Worm (Caenorhabditis elegans): ENCODE data around the gene Y7A5A.8.

Y7A5A.8 gene

DNA sequence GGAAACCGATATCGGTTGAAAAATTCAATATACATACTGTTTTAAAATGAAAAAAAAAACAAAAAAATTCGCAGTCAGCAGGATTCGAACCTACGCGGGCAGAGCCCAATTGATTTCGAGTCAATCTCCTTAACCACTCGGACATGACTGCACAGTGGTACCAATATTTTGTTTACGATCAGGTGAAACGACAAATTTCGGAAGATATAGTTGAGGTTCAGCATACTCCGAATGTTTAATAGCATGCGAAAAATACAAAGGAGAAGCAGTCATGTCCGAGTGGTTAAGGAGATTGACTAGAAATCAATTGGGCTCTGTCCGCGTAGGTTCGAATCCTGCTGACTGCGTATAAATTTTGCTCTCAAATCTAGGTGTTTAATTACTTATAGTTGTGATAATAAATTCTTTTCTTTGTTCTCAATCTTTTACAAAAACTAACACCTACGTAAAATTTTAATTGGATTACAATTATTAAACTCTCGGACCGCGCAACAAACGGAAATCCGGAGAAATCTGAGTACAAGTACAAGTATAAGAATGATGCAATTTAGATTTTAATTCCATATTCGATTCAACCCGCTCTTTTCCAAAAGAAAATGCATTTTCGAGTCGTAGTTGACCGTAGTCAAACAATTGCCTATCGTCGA lies 48.9 kb upstream of the Y7A5A.8 start, which contains the start of gene Y7A5A.13 (continued):
- no peak for TF ChIP-seq unc-62 (GFP tag; optimal IDR thresholded peaks at IDR 0.05 in 1 of 2)
- no peak for TF ChIP-seq unc-62 (tag; optimal IDR thresholded peaks at IDR 0.05)
- TF ChIP-seq mes-2 (tag; optimal IDR thresholded peaks at IDR 0.05; ENCODE audit: poor library complexity, severe bottlenecking) = peak; percentile 58
- TF ChIP-seq dmd-6 (GFP tag; IDR thresholded peaks at IDR 0.05) = peak; percentile 20
- TF ChIP-seq php-3 (GFP tag; IDR thresholded peaks at IDR 0.05) = no peak
- peak; percentile 9 for TF ChIP-seq unc-130 (GFP tag; optimal IDR thresholded peaks at IDR 0.05)
- no peak for TF ChIP-seq ceh-62 (tag; optimal IDR thresholded peaks at IDR 0.05)
- no peak for TF ChIP-seq ztf-11 (tag; optimal IDR thresholded peaks at IDR 0.05)
- TF ChIP-seq hif-1 (tag; optimal IDR thresholded peaks at IDR 0.05) = no peak
- TF ChIP-seq snpc-1.2 (GFP tag; IDR thresholded peaks at IDR 0.05) = peak; percentile 82
- TF ChIP-seq Y48G9A.11 (GFP tag; IDR thresholded peaks at IDR 0.05) = no peak
- no peak for TF ChIP-seq attf-4 (tag; optimal IDR thresholded peaks at IDR 0.05)
- TF ChIP-seq nhr-25 (tag; optimal IDR thresholded peaks at IDR 0.05; ENCODE audit: borderline replicate concordance, insufficient read depth) = peak; percentile 4
- TF ChIP-seq fos-1 (tag; optimal IDR thresholded peaks at IDR 0.05) = no peak
- TF ChIP-seq dve-1 (tag; optimal IDR thresholded peaks at IDR 0.05; ENCODE audit: insufficient read depth) = peak; percentile 61
- no peak for TF ChIP-seq sdz-12 (GFP tag; optimal IDR thresholded peaks at IDR 0.05)
- TF ChIP-seq vab-7 (GFP tag; IDR thresholded peaks at IDR 0.05) = peak; percentile 86
- peak; percentile 54 for TF ChIP-seq hmg-1.1 (GFP tag; IDR thresholded peaks at IDR 0.05)
- TF ChIP-seq jun-1 (tag; optimal IDR thresholded peaks at IDR 0.05) = no peak
- TF ChIP-seq zfp-3 (GFP tag; conservative IDR thresholded peaks at IDR 0.05) = no peak
- peak; percentile 13 for TF ChIP-seq spr-3 (GFP tag; optimal IDR thresholded peaks at IDR 0.05)
- TF ChIP-seq fkh-10 (GFP tag; optimal IDR thresholded peaks at IDR 0.05) = no peak
- no peak for TF ChIP-seq ces-1 (GFP tag; optimal IDR thresholded peaks at IDR 0.05)
- 0 out of 2 replicates have a peak, but pooled peaks have one; percentile 36 for TF ChIP-seq zip-11 (GFP tag; IDR thresholded peaks at IDR 0.05)
- TF ChIP-seq lir-3 (tag; optimal IDR thresholded peaks at IDR 0.05) = peak; percentile 17
- TF ChIP-seq dmd-8 (GFP tag; IDR thresholded peaks at IDR 0.05) = 0 out of 2 replicates have a peak, but pooled peaks have one; percentile 33

DNA sequence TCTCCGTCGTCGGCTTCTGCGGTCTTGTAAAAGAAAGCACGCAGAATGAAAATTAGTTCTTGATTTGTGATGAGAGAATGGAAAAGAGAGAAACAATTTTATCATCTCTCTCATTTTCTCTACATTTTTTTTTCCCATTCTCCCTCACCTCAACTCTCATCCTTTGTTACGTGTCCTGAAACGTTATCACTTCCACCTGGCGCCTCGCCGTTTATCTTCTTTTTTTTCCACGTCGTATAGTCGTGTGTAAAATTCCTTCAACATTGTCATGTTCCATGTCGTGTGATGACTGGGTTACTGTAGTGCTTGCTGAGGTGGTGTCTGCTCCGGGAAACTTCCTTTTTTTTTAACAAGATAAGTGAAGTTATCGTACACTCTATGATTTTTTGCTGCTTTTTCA lies 42.8 kb upstream of the Y7A5A.8 start:
- TF ChIP-seq dve-1 (tag; optimal IDR thresholded peaks at IDR 0.05; ENCODE audit: insufficient read depth) = peak; percentile 94
- TF ChIP-seq dmd-6 (GFP tag; IDR thresholded peaks at IDR 0.05) = peak; percentile 93
- peak; percentile 37 for TF ChIP-seq nhr-102 (tag; optimal IDR thresholded peaks at IDR 0.05)
- TF ChIP-seq hif-1 (tag; optimal IDR thresholded peaks at IDR 0.05) = peak in 1 of 2 experiments; percentile 80
- no peak for TF ChIP-seq set-16 (GFP tag; IDR thresholded peaks at IDR 0.05)
- TF ChIP-seq daf-16 (GFP tag; optimal IDR thresholded peaks at IDR 0.05) = peak in 1 of 2 experiments; percentile 29
- peak; percentile 78 for TF ChIP-seq daf-16 (tag; optimal IDR thresholded peaks at IDR 0.05)
- TF ChIP-seq nhr-28 (tag; optimal IDR thresholded peaks at IDR 0.05) = peak; percentile 94
- no peak for TF ChIP-seq ceh-28 (tag; optimal IDR thresholded peaks at IDR 0.05)
- peak; percentile 53; the same call in 1 of the 2 replicates for TF ChIP-seq php-3 (GFP tag; IDR thresholded peaks at IDR 0.05)
- peak; percentile 65 for TF ChIP-seq T20F7.1 (GFP tag; optimal IDR thresholded peaks at IDR 0.05)
- TF ChIP-seq lin-1 (GFP tag; IDR thresholded peaks at IDR 0.05) = peak; percentile 90
- peak; percentile 43 for TF ChIP-seq T26A8.4 (GFP tag; IDR thresholded peaks at IDR 0.05)
- no peak for TF ChIP-seq lin-39 (tag; optimal IDR thresholded peaks at IDR 0.05)
- no peak for TF ChIP-seq snpc-1.2 (GFP tag; IDR thresholded peaks at IDR 0.05)
- TF ChIP-seq pqm-1 (tag; optimal IDR thresholded peaks at IDR 0.05) = peak; percentile 98
- TF ChIP-seq nhr-77 (tag; optimal IDR thresholded peaks at IDR 0.05) = peak; percentile 69
- peak; percentile 19; the same call in 1 of the 2 replicates for TF ChIP-seq pha-4 (GFP tag; IDR thresholded peaks at IDR 0.05)
- TF ChIP-seq pha-4 (tag; optimal IDR thresholded peaks at IDR 0.05) = no peak
- TF ChIP-seq nhr-11 (tag; optimal IDR thresholded peaks at IDR 0.05) = peak; percentile 34
- TF ChIP-seq mep-1 (tag; optimal IDR thresholded peaks at IDR 0.05) = peak; percentile 76
- peak; percentile 42 for TF ChIP-seq lin-38 (GFP tag; IDR thresholded peaks at IDR 0.05)
- TF ChIP-seq hlh-11 (tag; optimal IDR thresholded peaks at IDR 0.05) = peak; percentile 94
- peak; percentile 34 to 89 for TF ChIP-seq lsy-2 (tag; optimal IDR thresholded peaks at IDR 0.05)
- TF ChIP-seq nhr-111 (GFP tag; optimal IDR thresholded peaks at IDR 0.05) = no peak
- peak; percentile 35 for TF ChIP-seq lin-13 (GFP tag; optimal IDR thresholded peaks at IDR 0.05)
- TF ChIP-seq fos-1 (tag; optimal IDR thresholded peaks at IDR 0.05) = no peak
- 0 out of 2 replicates have a peak, but pooled peaks have one; percentile 31 for TF ChIP-seq hmg-1.1 (GFP tag; IDR thresholded peaks at IDR 0.05)
- peak in 1 of 2 experiments; percentile 96 for TF ChIP-seq unc-62 (GFP tag; optimal IDR thresholded peaks at IDR 0.05 in 1 of 2)
- no peak for TF ChIP-seq unc-62 (tag; optimal IDR thresholded peaks at IDR 0.05)
- TF ChIP-seq mdt-29 (GFP tag; IDR thresholded peaks at IDR 0.05) = peak; percentile 34; the same call in 1 of the 2 replicates
